Worm (Caenorhabditis elegans) whole organism, L3 larva: ENCODE measurements around the gene T04F3.3.

Experiments
- R02D3.7 ChIP-seq: fragments of 150-350 bp; optimal IDR thresholded peaks from 2 replicates; lab custom pipeline; 2014; ENCODE audit warnings: missing biosample characterization, missing genetic modification characterization
- egl-27 ChIP-seq: sonication (generic microtip); optimal IDR thresholded peaks from 4 replicates; lab custom pipeline; 2017; ENCODE audit warnings: missing biosample characterization, missing genetic modification reagents, missing genetic modification characterization
- elt-3 ChIP-seq, 3 experiments: fragments of 150-350 bp in 1 of 3; sonication (generic microtip) in 2 of 3; optimal IDR thresholded peaks; 2 replicates in 2 of 3; 4 replicates in 1 of 3; lab custom pipeline; 2014 to 2017; ENCODE audit warnings: missing biosample characterization in 3 of 3, missing genetic modification characterization in 3 of 3
- nhr-77 ChIP-seq: fragments of 150-350 bp; optimal IDR thresholded peaks from 2 replicates; lab custom pipeline; 2014; ENCODE audit warnings: missing biosample characterization, missing genetic modification characterization
- pqm-1 ChIP-seq: fragments of 150-350 bp; optimal IDR thresholded peaks from 2 replicates; lab custom pipeline; 2017; ENCODE audit warnings: missing biosample characterization, missing genetic modification characterization, inconsistent platforms
- snpc-4 ChIP-seq: fragments of 150-350 bp; optimal IDR thresholded peaks from 2 replicates; lab custom pipeline; 2014; ENCODE audit warnings: missing biosample characterization, missing genetic modification characterization
- zag-1 ChIP-seq: fragments of 150-350 bp; optimal IDR thresholded peaks from 2 replicates; lab custom pipeline; 2014; ENCODE audit warnings: missing biosample characterization, missing genetic modification characterization

DNA sequence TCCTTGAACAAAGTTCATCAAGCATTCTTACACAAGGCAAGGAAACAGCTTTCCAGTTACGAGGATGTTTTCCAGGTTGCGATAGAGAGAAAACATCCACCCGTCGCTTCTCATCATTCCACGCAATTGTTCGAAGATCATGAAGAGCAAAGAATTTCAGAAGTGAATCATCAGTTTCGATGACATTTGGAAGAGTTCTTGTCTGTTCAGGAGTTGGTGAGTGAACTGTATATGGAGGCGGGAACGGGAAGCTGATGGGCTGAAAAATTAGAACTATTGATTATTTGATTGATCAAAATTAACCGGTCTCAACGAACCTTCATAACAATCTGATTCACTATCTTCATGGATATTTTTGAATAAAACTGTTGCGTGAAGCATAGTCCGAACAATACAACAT is 26.7 kb upstream of the T04F3.3 start:
- TF ChIP-seq R02D3.7 (tag; lab: Kevin White, UChicago) (no peak), snpc-4 (no peak), nhr-77 (tag; lab: Kevin White, UChicago) (no peak), zag-1 (tag; lab: Kevin White, UChicago) (no peak), egl-27 (tag; lab: Kevin White, UChicago) (no peak), elt-3 (tag; optimal IDR thresholded peaks at IDR 0.05; lab: Kevin White, UChicago) (no peak), pqm-1 (tag; lab: Kevin White, UChicago) (no peak)
